Fruit fly (Drosophila melanogaster): Measurements from ENCODE around the gene CG13084.

Gene CG13084

dm6 chr2L:19453381-19453780 lies 31.3 kb upstream of the CG13084 start, which contains the start of gene Top2:
Top2 (minus strand) TSS chr2L:19453490.
- TF ChIP-seq CG4496 (GFP tag; IDR thresholded peaks at IDR 0.05) (peak; percentile 7; the same call in 1 of the 3 replicates), fd96Ca (GFP tag; IDR thresholded peaks at IDR 0.05) (no peak), CG14655 (GFP tag; optimal IDR thresholded peaks at IDR 0.05) (no peak), CG8159 (tag; optimal IDR thresholded peaks at IDR 0.05) (peak; percentile 17), rn (GFP tag; IDR thresholded peaks at IDR 0.05) (no peak), CG9948 (tag; optimal IDR thresholded peaks at IDR 0.05) (no peak)

dm6 chr2L:19454070-19454751 lies 30.5 kb upstream of the CG13084 start, which contains the start of gene CG10026:
CG10026 (plus strand) TSS chr2L:19454256.
- peak; percentile 60 for TF ChIP-seq CG34367 (tag; optimal IDR thresholded peaks at IDR 0.05)
- peak; percentile 69 for TF ChIP-seq CG15710 (tag; optimal IDR thresholded peaks at IDR 0.05)
- peak; percentile 42 for TF ChIP-seq Pif1B (GFP tag; optimal IDR thresholded peaks at IDR 0.05)
- TF ChIP-seq rn (GFP tag; IDR thresholded peaks at IDR 0.05) = no peak
- TF ChIP-seq CG8159 (tag; optimal IDR thresholded peaks at IDR 0.05) = peak; percentile 73
- TF ChIP-seq fd96Ca (GFP tag; IDR thresholded peaks at IDR 0.05) = no peak
- TF ChIP-seq CG12605 (GFP tag; IDR thresholded peaks at IDR 0.05) = no peak
- peak; percentile 52 for TF ChIP-seq Snoo (tag; optimal IDR thresholded peaks at IDR 0.05)
- TF ChIP-seq CG32121 (GFP tag; IDR thresholded peaks at IDR 0.05) = peak; percentile 11; the same call in 1 of the 2 replicates
- TF ChIP-seq CG8301 (tag; optimal IDR thresholded peaks at IDR 0.05) = peak; percentile 48
- TF ChIP-seq CG13204 (GFP tag; optimal IDR thresholded peaks at IDR 0.05) = no peak
- peak; percentile 29 for TF ChIP-seq CG17806 (tag; optimal IDR thresholded peaks at IDR 0.05)
- peak; percentile 58 for TF ChIP-seq CG9948 (tag; optimal IDR thresholded peaks at IDR 0.05)
- TF ChIP-seq EcR (GFP tag; optimal IDR thresholded peaks at IDR 0.05) = peak; percentile 99
- peak; percentile 59 for TF ChIP-seq Pif1A (GFP tag; optimal IDR thresholded peaks at IDR 0.05)
- peak; percentile 61 for TF ChIP-seq CG14655 (GFP tag; optimal IDR thresholded peaks at IDR 0.05)
- no peak for TF ChIP-seq Ets98B (GFP tag; IDR thresholded peaks at IDR 0.05)

dm6 chr2L:19455209-19455608 lies 29.5 kb upstream of the CG13084 start:
- TF ChIP-seq CG15710 (tag; optimal IDR thresholded peaks at IDR 0.05) = no peak
- no peak for TF ChIP-seq Pif1A (GFP tag; optimal IDR thresholded peaks at IDR 0.05)
- TF ChIP-seq Pif1B (GFP tag; optimal IDR thresholded peaks at IDR 0.05) = no peak
- TF ChIP-seq D1 (tag; optimal IDR thresholded peaks at IDR 0.05) = no peak
- TF ChIP-seq CG32121 (GFP tag; IDR thresholded peaks at IDR 0.05) = peak; percentile 26; the same call in 1 of the 2 replicates
- no peak for TF ChIP-seq CG14655 (GFP tag; optimal IDR thresholded peaks at IDR 0.05)
- no peak for TF ChIP-seq CG17806 (tag; optimal IDR thresholded peaks at IDR 0.05)

dm6 chr2L:19455723-19456122 lies 29.0 kb upstream of the CG13084 start:
- TF ChIP-seq gl (tag; optimal IDR thresholded peaks at IDR 0.05) (no peak), Pif1A (GFP tag; optimal IDR thresholded peaks at IDR 0.05) (no peak), CG17806 (tag; optimal IDR thresholded peaks at IDR 0.05) (no peak), CG13204 (GFP tag; optimal IDR thresholded peaks at IDR 0.05) (no peak), CG8301 (tag; optimal IDR thresholded peaks at IDR 0.05) (no peak), CG8159 (tag; optimal IDR thresholded peaks at IDR 0.05) (no peak), CG15710 (tag; optimal IDR thresholded peaks at IDR 0.05) (no peak)

- no peak for TF ChIP-seq EcR (GFP tag; optimal IDR thresholded peaks at IDR 0.05)
- no peak for TF ChIP-seq fd96Ca (GFP tag; IDR thresholded peaks at IDR 0.05)
- no peak for TF ChIP-seq CG4496 (GFP tag; IDR thresholded peaks at IDR 0.05)
- TF ChIP-seq rn (GFP tag; IDR thresholded peaks at IDR 0.05) = no peak
- TF ChIP-seq CG9948 (tag; optimal IDR thresholded peaks at IDR 0.05) = no peak
- TF ChIP-seq CG10348 (GFP tag; IDR thresholded peaks at IDR 0.05) = no peak
- no peak for TF ChIP-seq Snoo (tag; optimal IDR thresholded peaks at IDR 0.05)
- no peak for TF ChIP-seq Ets98B (GFP tag; IDR thresholded peaks at IDR 0.05)
- no peak for TF ChIP-seq Pif1A (GFP tag; optimal IDR thresholded peaks at IDR 0.05)
- no peak for TF ChIP-seq CG32121 (GFP tag; IDR thresholded peaks at IDR 0.05)
- TF ChIP-seq CG15710 (tag; optimal IDR thresholded peaks at IDR 0.05) = no peak
- TF ChIP-seq CG14655 (GFP tag; optimal IDR thresholded peaks at IDR 0.05) = no peak
- TF ChIP-seq gl (tag; optimal IDR thresholded peaks at IDR 0.05) = no peak
- TF ChIP-seq CG12605 (GFP tag; IDR thresholded peaks at IDR 0.05) = no peak
- TF ChIP-seq CG17806 (tag; optimal IDR thresholded peaks at IDR 0.05) = no peak
- TF ChIP-seq D1 (tag; optimal IDR thresholded peaks at IDR 0.05) = no peak
- TF ChIP-seq CG8159 (tag; optimal IDR thresholded peaks at IDR 0.05) = no peak
- TF ChIP-seq CG8301 (tag; optimal IDR thresholded peaks at IDR 0.05) = no peak
- no peak for TF ChIP-seq CG34367 (tag; optimal IDR thresholded peaks at IDR 0.05)
Measured at dm6 chr2L:19457890-19458580, 26.7 kb upstream of the CG13084 start.

dm6 chr2L:19459404-19459803 lies 25.3 kb upstream of the CG13084 start:
- TF ChIP-seq CG9948 (tag; optimal IDR thresholded peaks at IDR 0.05) (no peak), CG12605 (GFP tag; IDR thresholded peaks at IDR 0.05) (no peak), CG17806 (tag; optimal IDR thresholded peaks at IDR 0.05) (no peak), rn (GFP tag; IDR thresholded peaks at IDR 0.05) (no peak), Pif1A (GFP tag; optimal IDR thresholded peaks at IDR 0.05) (no peak), Ets98B (GFP tag; IDR thresholded peaks at IDR 0.05) (no peak), CG8159 (tag; optimal IDR thresholded peaks at IDR 0.05) (no peak), Pif1B (GFP tag; optimal IDR thresholded peaks at IDR 0.05) (no peak), D1 (tag; optimal IDR thresholded peaks at IDR 0.05) (no peak), CG10348 (GFP tag; IDR thresholded peaks at IDR 0.05) (no peak), gl (tag; optimal IDR thresholded peaks at IDR 0.05) (no peak)
